Fruit fly (Drosophila melanogaster) whole organism, pupa: ENCODE data around the gene ND-49L.

Experiments used
- CG10348 ChIP-seq: fragments of 200-800 bp; sonication (Bioruptor generic); IDR thresholded peaks from 2 replicates; pipeline ENCODE4 v1.3.6; 2022; ENCODE audit warnings: missing biosample characterization, missing genetic modification characterization
- CG12605 ChIP-seq: fragments of 200-800 bp; sonication (Bioruptor generic); IDR thresholded peaks from 2 replicates; pipeline ENCODE4 v1.3.6; 2022; ENCODE audit warnings: missing biosample characterization, missing genetic modification characterization
- CG13204 ChIP-seq: fragments of 200-800 bp; sonication (Bioruptor generic); optimal IDR thresholded peaks from 2 replicates; lab custom pipeline; 2018; ENCODE audit warnings: missing biosample characterization, mild to moderate bottlenecking, missing genetic modification characterization, moderate library complexity
- CG14655 ChIP-seq: fragments of 200-800 bp; sonication (Bioruptor generic); optimal IDR thresholded peaks from 3 replicates; lab custom pipeline; 2017; ENCODE audit warnings: mild to moderate bottlenecking, missing biosample characterization, missing genetic modification reagents, missing genetic modification characterization
- CG15710 ChIP-seq: fragments of 200-800 bp; sonication (Bioruptor generic); optimal IDR thresholded peaks from 2 replicates; lab custom pipeline; 2018; ENCODE audit warnings: missing biosample characterization, mild to moderate bottlenecking, missing genetic modification characterization, moderate library complexity
- CG17806 ChIP-seq: fragments of 200-800 bp; sonication (Bioruptor generic); optimal IDR thresholded peaks from 2 replicates; lab custom pipeline; 2018; ENCODE audit warnings: missing biosample characterization, mild to moderate bottlenecking, missing genetic modification characterization, moderate library complexity
- CG32121 ChIP-seq: fragments of 200-800 bp; sonication (Bioruptor generic); IDR thresholded peaks from 2 replicates; pipeline ENCODE4 v1.3.6; 2022; ENCODE audit warnings: missing biosample characterization, missing genetic modification characterization
- CG34367 ChIP-seq: fragments of 200-800 bp; sonication (Bioruptor generic); optimal IDR thresholded peaks from 2 replicates; lab custom pipeline; 2018; ENCODE audit warnings: missing biosample characterization, mild to moderate bottlenecking, missing genetic modification characterization
- CG4496 ChIP-seq: fragments of 200-800 bp; sonication (Bioruptor generic); IDR thresholded peaks from 3 replicates; pipeline ENCODE4 v1.3.6; 2022; ENCODE audit warnings: missing biosample characterization, missing genetic modification characterization
- CG8159 ChIP-seq: fragments of 200-800 bp; sonication (Bioruptor generic); optimal IDR thresholded peaks from 3 replicates; lab custom pipeline; 2018; ENCODE audit warnings: missing biosample characterization, mild to moderate bottlenecking, missing genetic modification characterization, moderate library complexity
- CG8301 ChIP-seq: fragments of 200-800 bp; sonication (Bioruptor generic); optimal IDR thresholded peaks from 2 replicates; lab custom pipeline; 2018; ENCODE audit warnings: missing biosample characterization, mild to moderate bottlenecking, missing genetic modification characterization
- CG9948 ChIP-seq: fragments of 200-800 bp; sonication (Bioruptor generic); optimal IDR thresholded peaks from 2 replicates; lab custom pipeline; 2018; ENCODE audit warnings: missing biosample characterization, mild to moderate bottlenecking, missing genetic modification characterization, moderate library complexity
- D1 ChIP-seq: fragments of 200-800 bp; sonication (Bioruptor generic); optimal IDR thresholded peaks from 2 replicates; lab custom pipeline; 2018; ENCODE audit warnings: missing biosample characterization, mild to moderate bottlenecking, missing genetic modification characterization, moderate library complexity
- EcR ChIP-seq: fragments of 200-800 bp; sonication (Bioruptor generic); optimal IDR thresholded peaks from 3 replicates; lab custom pipeline; 2019; ENCODE audit warnings: missing biosample characterization, missing genetic modification characterization, mild to moderate bottlenecking, moderate library complexity, missing genetic modification reagents
- Ets98B ChIP-seq: fragments of 200-800 bp; sonication (Bioruptor generic); IDR thresholded peaks from 2 replicates; pipeline ENCODE4 v1.3.6; 2022; ENCODE audit warnings: missing biosample characterization, missing genetic modification characterization
- Pif1A ChIP-seq: fragments of 200-800 bp; sonication (Bioruptor generic); optimal IDR thresholded peaks from 3 replicates; lab custom pipeline; 2016; ENCODE audit warnings: missing biosample characterization, missing genetic modification characterization
- Pif1B ChIP-seq: fragments of 200-800 bp; sonication (Bioruptor generic); optimal IDR thresholded peaks from 3 replicates; lab custom pipeline; 2016; ENCODE audit warnings: missing biosample characterization, missing genetic modification characterization
- Snoo ChIP-seq: fragments of 200-800 bp; sonication (Bioruptor generic); optimal IDR thresholded peaks from 3 replicates; lab custom pipeline; 2017; ENCODE audit warnings: missing biosample characterization, mild to moderate bottlenecking, missing genetic modification characterization, inconsistent platforms
- fd96Ca ChIP-seq: fragments of 200-800 bp; sonication (Bioruptor generic); IDR thresholded peaks from 3 replicates; pipeline ENCODE4 v1.3.6; 2022; ENCODE audit warnings: missing biosample characterization, missing genetic modification characterization
- gl ChIP-seq: fragments of 200-800 bp; sonication (Bioruptor generic); optimal IDR thresholded peaks from 2 replicates; lab custom pipeline; 2018; ENCODE audit warnings: missing biosample characterization, mild to moderate bottlenecking, missing genetic modification characterization
- rn ChIP-seq: fragments of 200-800 bp; sonication (Bioruptor generic); IDR thresholded peaks from 2 replicates; pipeline ENCODE4 v1.3.6; 2022; ENCODE audit warnings: missing biosample characterization, missing genetic modification characterization

The ND-49L gene

dm6 chr3R:25320898-25321297, 37.2 kb upstream of the ND-49L start:
- TF ChIP-seq rn (GFP tag; lab: Robert Waterston, UW) (no peak), CG10348 (GFP tag; lab: Robert Waterston, UW) (no peak), Pif1B (no peak)

- no peak for TF ChIP-seq Pif1B
- no peak for TF ChIP-seq CG13204 (GFP tag; lab: Kevin White, UChicago)
- TF ChIP-seq fd96Ca (GFP tag; lab: Robert Waterston, UW) = no peak
- no peak for TF ChIP-seq EcR (GFP tag; lab: Kevin White, UChicago)
- TF ChIP-seq Ets98B = no peak
- TF ChIP-seq D1 (tag; lab: Kevin White, UChicago) = no peak
- no peak for TF ChIP-seq CG34367
- no peak for TF ChIP-seq CG14655 (GFP tag; lab: Kevin White, UChicago)
- TF ChIP-seq Pif1A (GFP tag; lab: Kevin White, UChicago) = no peak
- TF ChIP-seq CG17806 (tag; lab: Kevin White, UChicago) = no peak
- no peak for TF ChIP-seq gl (tag; lab: Kevin White, UChicago)
- TF ChIP-seq CG12605 (GFP tag; lab: Robert Waterston, UW) = no peak
- TF ChIP-seq CG8301 (tag; lab: Kevin White, UChicago) = no peak
- TF ChIP-seq CG4496 (GFP tag; lab: Robert Waterston, UW) = no peak
- no peak for TF ChIP-seq CG15710 (tag; lab: Kevin White, UChicago)
- TF ChIP-seq rn (GFP tag; lab: Robert Waterston, UW) = no peak
- no peak for TF ChIP-seq CG10348 (GFP tag; lab: Robert Waterston, UW)
- no peak for TF ChIP-seq CG32121 (GFP tag; lab: Robert Waterston, UW)
- TF ChIP-seq CG8159 (tag; lab: Kevin White, UChicago) = no peak
Observed at dm6 chr3R:25321681-25322080, 36.4 kb upstream of the ND-49L start.

- TF ChIP-seq CG12605 (GFP tag; lab: Robert Waterston, UW) = no peak
- no peak for TF ChIP-seq Snoo
- no peak for TF ChIP-seq CG34367
- TF ChIP-seq Ets98B = no peak
- no peak for TF ChIP-seq D1 (tag; lab: Kevin White, UChicago)
- TF ChIP-seq fd96Ca (GFP tag; lab: Robert Waterston, UW) = no peak
- TF ChIP-seq CG17806 (tag; lab: Kevin White, UChicago) = no peak
Observed at dm6 chr3R:25322657-25323056, 35.4 kb upstream of the ND-49L start, which contains the start of gene CG10562. TSS of gene CG10562 (minus strand) at chr3R:25322757.

dm6 chr3R:25328540-25328939, 29.5 kb upstream of the ND-49L start:
- peak; percentile 47; the same call in 1 of the 2 replicates for TF ChIP-seq Ets98B
- TF ChIP-seq CG12605 (GFP tag; lab: Robert Waterston, UW) = 0 out of 2 replicates have a peak, but pooled peaks have one; percentile 27

- 0 out of 2 replicates have a peak, but pooled peaks have one; percentile 20 for TF ChIP-seq CG12605 (GFP tag; lab: Robert Waterston, UW)
- no peak for TF ChIP-seq Pif1A (GFP tag; lab: Kevin White, UChicago)
- no peak for TF ChIP-seq Pif1B
- TF ChIP-seq Ets98B = peak; percentile 21; the same call in 1 of the 2 replicates
- TF ChIP-seq CG8159 (tag; lab: Kevin White, UChicago) = no peak
- peak; percentile 59; the same call in 2 of the 3 replicates for TF ChIP-seq CG4496 (GFP tag; lab: Robert Waterston, UW)
- TF ChIP-seq CG9948 (tag; lab: Kevin White, UChicago) = no peak
- TF ChIP-seq D1 (tag; lab: Kevin White, UChicago) = no peak
- no peak for TF ChIP-seq CG34367
- no peak for TF ChIP-seq CG10348 (GFP tag; lab: Robert Waterston, UW)
- TF ChIP-seq CG17806 (tag; lab: Kevin White, UChicago) = no peak
- no peak for TF ChIP-seq fd96Ca (GFP tag; lab: Robert Waterston, UW)
- no peak for TF ChIP-seq CG15710 (tag; lab: Kevin White, UChicago)
- TF ChIP-seq CG8301 (tag; lab: Kevin White, UChicago) = no peak
- TF ChIP-seq CG32121 (GFP tag; lab: Robert Waterston, UW) = 0 out of 2 replicates have a peak, but pooled peaks have one; percentile 29
- TF ChIP-seq CG14655 (GFP tag; lab: Kevin White, UChicago) = no peak
- no peak for TF ChIP-seq Snoo
- TF ChIP-seq, all 21 proteins: peak for 4
Observed at dm6 chr3R:25329079-25329478, 29.0 kb upstream of the ND-49L start, which contains the start of gene CHKov1. TSS of gene CHKov1 (minus strand) at chr3R:25329316.

dm6 chr3R:25331103-25331502, 27.0 kb upstream of the ND-49L start, which contains the start of gene CHKov2:
TSS of gene CHKov2 (minus strand) at chr3R:25331203.
- TF ChIP-seq CG34367 = no peak
- TF ChIP-seq CG17806 (tag; lab: Kevin White, UChicago) = no peak
- TF ChIP-seq Pif1A (GFP tag; lab: Kevin White, UChicago) = no peak
- no peak for TF ChIP-seq CG13204 (GFP tag; lab: Kevin White, UChicago)
- TF ChIP-seq CG10348 (GFP tag; lab: Robert Waterston, UW) = no peak
- no peak for TF ChIP-seq Pif1B
- TF ChIP-seq CG32121 (GFP tag; lab: Robert Waterston, UW) = no peak
- TF ChIP-seq D1 (tag; lab: Kevin White, UChicago) = no peak
- no peak for TF ChIP-seq rn (GFP tag; lab: Robert Waterston, UW)
- TF ChIP-seq CG14655 (GFP tag; lab: Kevin White, UChicago) = no peak
- no peak for TF ChIP-seq CG9948 (tag; lab: Kevin White, UChicago)
- no peak for TF ChIP-seq gl (tag; lab: Kevin White, UChicago)
